Fruit fly (Drosophila melanogaster): Measurements from ENCODE around the gene CG1571.

- TF ChIP-seq CG18476 (GFP tag; optimal IDR thresholded peaks at IDR 0.05) (no peak), Dip3 (GFP tag; optimal IDR thresholded peaks at IDR 0.05) (no peak), CG12104 (GFP tag; optimal IDR thresholded peaks at IDR 0.05) (no peak), CG2116 (GFP tag; optimal IDR thresholded peaks at IDR 0.05) (peak; percentile 79), pzg (GFP tag; optimal IDR thresholded peaks at IDR 0.05) (peak; percentile 59), Hr78 (GFP tag; optimal IDR thresholded peaks at IDR 0.05) (no peak), CG14965 (GFP tag; optimal IDR thresholded peaks at IDR 0.05; ENCODE audit: borderline replicate concordance) (no peak), Gsc (GFP tag; IDR thresholded peaks at IDR 0.05) (no peak), CG7786 (GFP tag; optimal IDR thresholded peaks at IDR 0.05) (no peak), Atf3 (GFP tag; optimal IDR thresholded peaks at IDR 0.05) (no peak)
Observed at dm6 chrX:8115717-8116311, 40.1 kb downstream of the CG1571 start, which contains the start of gene Gclc.
